Worm (Caenorhabditis elegans): ENCODE results near the gene atg-16.1.

atg-16.1 gene

ce11 chrX:4484072-4484471, 21.8 kb upstream of the atg-16.1 start:
- TF ChIP-seq snpc-1.1 (tag; optimal IDR thresholded peaks at IDR 0.05; ENCODE audit: insufficient read depth), result no peak
- TF ChIP-seq F10E7.11 (tag; optimal IDR thresholded peaks at IDR 0.05), result no peak
- no peak for TF ChIP-seq nhr-120 (GFP tag; IDR thresholded peaks at IDR 0.05)
- no peak for TF ChIP-seq lag-1 (GFP tag; IDR thresholded peaks at IDR 0.05)
- no peak for TF ChIP-seq tlf-1 (GFP tag; optimal IDR thresholded peaks at IDR 0.05)
- TF ChIP-seq atf-7 (tag; optimal IDR thresholded peaks at IDR 0.05), result no peak
- TF ChIP-seq sea-2 (GFP tag; IDR thresholded peaks at IDR 0.05), result no peak
- TF ChIP-seq somi-1 (GFP tag; optimal IDR thresholded peaks at IDR 0.05), result no peak
- no peak for TF ChIP-seq zim-3 (tag; optimal IDR thresholded peaks at IDR 0.05)

ce11 chrX:4480800-4481199, 18.5 kb upstream of the atg-16.1 start:
- TF ChIP-seq rcor-1 (GFP tag; IDR thresholded peaks at IDR 0.05) (no peak), cebp-1 (GFP tag; IDR thresholded peaks at IDR 0.05) (no peak), cebp-1 (tag; optimal IDR thresholded peaks at IDR 0.05) (peak; percentile 12), nhr-80 (tag; optimal IDR thresholded peaks at IDR 0.05) (peak; percentile 70), dox-1 (GFP tag; IDR thresholded peaks at IDR 0.05) (no peak)

ce11 chrX:4479960-4480359, 17.7 kb upstream of the atg-16.1 start:
- TF ChIP-seq egl-44 (GFP tag; IDR thresholded peaks at IDR 0.05) (no peak), hmg-20 (GFP tag; IDR thresholded peaks at IDR 0.05) (no peak), gei-17 (GFP tag; optimal IDR thresholded peaks at IDR 0.05) (no peak), ZK185.1 (tag; optimal IDR thresholded peaks at IDR 0.05; ENCODE audit: poor library complexity, severe bottlenecking) (no peak), dox-1 (GFP tag; IDR thresholded peaks at IDR 0.05) (0 out of 2 replicates have a peak, but pooled peaks have one; percentile 28), ztf-6 (GFP tag; IDR thresholded peaks at IDR 0.05) (no peak), F55B11.4 (tag; optimal IDR thresholded peaks at IDR 0.05; ENCODE audit: borderline replicate concordance, insufficient read depth) (no peak), tbp1 (GFP tag; optimal IDR thresholded peaks at IDR 0.05) (no peak), rcor-1 (GFP tag; IDR thresholded peaks at IDR 0.05) (no peak), F52B5.7 (tag; optimal IDR thresholded peaks at IDR 0.05) (no peak), nhr-80 (tag; optimal IDR thresholded peaks at IDR 0.05) (peak; percentile 31), bed-2 (GFP tag; IDR thresholded peaks at IDR 0.05) (no peak), hlh-12 (tag; optimal IDR thresholded peaks at IDR 0.05) (no peak), cebp-1 (GFP tag; IDR thresholded peaks at IDR 0.05) (peak; percentile 39; the same call in 1 of the 2 replicates), cebp-1 (tag; optimal IDR thresholded peaks at IDR 0.05) (peak; percentile 26), ets-4 (GFP tag; optimal IDR thresholded peaks at IDR 0.05) (no peak)

ce11 chrX:4478503-4478902, 16.2 kb upstream of the atg-16.1 start:
- TF ChIP-seq nhr-80 (tag; optimal IDR thresholded peaks at IDR 0.05) (peak; percentile 71), rec-8 (tag; optimal IDR thresholded peaks at IDR 0.05) (no peak), dox-1 (GFP tag; IDR thresholded peaks at IDR 0.05) (0 out of 2 replicates have a peak, but pooled peaks have one; percentile 24)

ce11 chrX:4469297-4469816, 7.1 kb upstream of the atg-16.1 start, which contains the start of gene asb-2:
TSS of gene asb-2 (plus strand) at chrX:4469766.
- TF ChIP-seq F55B11.4 (tag; optimal IDR thresholded peaks at IDR 0.05; ENCODE audit: borderline replicate concordance, insufficient read depth), result no peak
- TF ChIP-seq hlh-26 (GFP tag; conservative IDR thresholded peaks at IDR 0.05), result no peak
- TF ChIP-seq hmg-1.2 (GFP tag; IDR thresholded peaks at IDR 0.05), result peak; percentile 69
- TF ChIP-seq K12H6.12 (tag; optimal IDR thresholded peaks at IDR 0.05), result peak; percentile 46
- TF ChIP-seq F23B12.7 (tag; optimal IDR thresholded peaks at IDR 0.05; ENCODE audit: insufficient read depth), result peak; percentile 55
- peak; percentile 78 for TF ChIP-seq pha-4 (tag; optimal IDR thresholded peaks at IDR 0.05)
- TF ChIP-seq mcd-1 (GFP tag; IDR thresholded peaks at IDR 0.05), result peak; percentile 80
- no peak for TF ChIP-seq lin-54 (GFP tag; optimal IDR thresholded peaks at IDR 0.05)
- no peak for TF ChIP-seq T26A5.8 (tag; optimal IDR thresholded peaks at IDR 0.05)
- peak; percentile 75 for TF ChIP-seq lin-40 (tag; optimal IDR thresholded peaks at IDR 0.05)
- TF ChIP-seq nhr-80 (tag; optimal IDR thresholded peaks at IDR 0.05), result peak; percentile 78
- TF ChIP-seq hrde-1 (tag; optimal IDR thresholded peaks at IDR 0.05; ENCODE audit: borderline replicate concordance), result no peak
- TF ChIP-seq madf-3 (GFP tag; IDR thresholded peaks at IDR 0.05), result no peak
- TF ChIP-seq B0261.1 (tag; optimal IDR thresholded peaks at IDR 0.05), result no peak
- TF ChIP-seq ZK185.1 (tag; optimal IDR thresholded peaks at IDR 0.05; ENCODE audit: poor library complexity, severe bottlenecking), result peak; percentile 68
- TF ChIP-seq attf-3 (GFP tag; conservative IDR thresholded peaks at IDR 0.05), result peak; percentile 94
- peak; percentile 30 for TF ChIP-seq unc-62 (GFP tag; optimal IDR thresholded peaks at IDR 0.05)
- TF ChIP-seq pbrm-1 (GFP tag; IDR thresholded peaks at IDR 0.05), result peak; percentile 36; the same call in 1 of the 2 replicates

Data from whole organism, young adult.